Worm (Caenorhabditis elegans) whole organism, young adult: ENCODE measurements around the gene his-40.

ENCODE experiments used
- B0035.1 ChIP-seq: sonication (generic microtip); optimal IDR thresholded peaks from 2 replicates; lab custom pipeline; 2016; ENCODE audit warnings: missing genetic modification characterization, mild to moderate bottlenecking, missing compliant biosample characterization, missing genotype, missing genetic modification reagents
- C06A6.2 ChIP-seq: fragments of 200-800 bp; sonication (Bioruptor generic); conservative IDR thresholded peaks from 2 replicates; pipeline ENCODE4 v1.3.6; 2022; ENCODE audit warnings: missing genetic modification characterization, missing compliant biosample characterization
- D2030.7 ChIP-seq: fragments of 200-800 bp; sonication (Bioruptor generic); IDR thresholded peaks from 2 replicates; pipeline ENCODE4 v1.3.6; 2022; ENCODE audit warnings: missing genetic modification reagents, missing genetic modification characterization, missing compliant biosample characterization
- F22D6.2 ChIP-seq: sonication (generic microtip); optimal IDR thresholded peaks from 2 replicates; lab custom pipeline; 2016; ENCODE audit warnings: mild to moderate bottlenecking, missing genetic modification characterization, missing compliant biosample characterization
- F55B11.4 ChIP-seq: sonication (generic microtip); optimal IDR thresholded peaks from 2 replicates; lab custom pipeline; 2016; ENCODE audit warnings: missing compliant biosample characterization, missing genetic modification characterization, borderline replicate concordance; ENCODE audit not compliant: insufficient read depth
- F57A8.1 ChIP-seq: fragments of 200-800 bp; sonication (Bioruptor generic); optimal IDR thresholded peaks from 2 replicates; lab custom pipeline; 2018; ENCODE audit warnings: mild to moderate bottlenecking, missing genetic modification characterization, moderate library complexity, missing compliant biosample characterization
- F57C9.4 ChIP-seq: sonication (generic microtip); optimal IDR thresholded peaks from 2 replicates; lab custom pipeline; 2017; ENCODE audit warnings: mild to moderate bottlenecking, missing genetic modification characterization, missing compliant biosample characterization
- K12H6.12 ChIP-seq: fragments of 200-800 bp; sonication (Bioruptor generic); optimal IDR thresholded peaks from 2 replicates; lab custom pipeline; 2018; ENCODE audit warnings: mild to moderate bottlenecking, missing genetic modification characterization, missing compliant biosample characterization
- T07F8.4 ChIP-seq: sonication (generic microtip); optimal IDR thresholded peaks from 2 replicates; lab custom pipeline; 2016; ENCODE audit warnings: mild to moderate bottlenecking, missing genetic modification characterization, moderate library complexity, missing compliant biosample characterization
- Y67H2A.10 ChIP-seq: fragments of 200-800 bp; sonication (Bioruptor generic); conservative IDR thresholded peaks from 2 replicates; pipeline ENCODE4 v1.3.6; 2022; ENCODE audit warnings: missing genetic modification reagents, missing genetic modification characterization, missing compliant biosample characterization
- akir-1 ChIP-seq: fragments of 200-800 bp; sonication (Bioruptor generic); optimal IDR thresholded peaks from 2 replicates; lab custom pipeline; 2018; ENCODE audit warnings: mild to moderate bottlenecking, missing genetic modification characterization, moderate library complexity, missing compliant biosample characterization
- ama-1 ChIP-seq, 3 experiments: fragments of 150-350 bp in 1 of 3; sonication (generic microtip) in 2 of 3; optimal IDR thresholded peaks; 2 replicates each; lab custom pipeline; 2014 to 2018; ENCODE audit warnings: missing biosample characterization in 2 of 3, missing genetic modification characterization in 2 of 3, missing genetic modification reagents in 2 of 3
- aptf-3 ChIP-seq: fragments of 200-800 bp; sonication (Bioruptor generic); IDR thresholded peaks from 2 replicates; pipeline ENCODE4 v1.3.6; 2022; ENCODE audit warnings: missing genetic modification characterization, missing compliant biosample characterization
- athp-1 ChIP-seq: sonication (generic microtip); optimal IDR thresholded peaks from 2 replicates; lab custom pipeline; 2017; ENCODE audit warnings: mild to moderate bottlenecking, missing genetic modification characterization, missing compliant biosample characterization
- attf-3 ChIP-seq: fragments of 200-800 bp; sonication (Bioruptor generic); conservative IDR thresholded peaks from 2 replicates; pipeline ENCODE4 v1.3.6; 2022; ENCODE audit warnings: missing genetic modification reagents, missing genetic modification characterization, missing compliant biosample characterization
- bed-1 ChIP-seq: fragments of 200-800 bp; sonication (Bioruptor generic); IDR thresholded peaks from 2 replicates; pipeline ENCODE4 v1.3.6; 2022; ENCODE audit warnings: missing genetic modification reagents, missing genetic modification characterization, missing compliant biosample characterization
- ccch-3 ChIP-seq: fragments of 200-800 bp; sonication (Bioruptor generic); optimal IDR thresholded peaks from 2 replicates; lab custom pipeline; 2018; ENCODE audit warnings: mild to moderate bottlenecking, missing genetic modification characterization, missing compliant biosample characterization
- cebp-2 ChIP-seq: fragments of 200-800 bp; sonication (Bioruptor generic); IDR thresholded peaks from 2 replicates; pipeline ENCODE4 v1.3.6; 2022; ENCODE audit warnings: missing genetic modification characterization, missing compliant biosample characterization
- ceh-27 ChIP-seq: fragments of 200-800 bp; sonication (Bioruptor generic); optimal IDR thresholded peaks from 2 replicates; lab custom pipeline; 2018; ENCODE audit warnings: mild to moderate bottlenecking, missing genetic modification characterization, moderate library complexity, missing compliant biosample characterization
- ceh-79 ChIP-seq: sonication (generic microtip); optimal IDR thresholded peaks from 2 replicates; lab custom pipeline; 2017; ENCODE audit warnings: mild to moderate bottlenecking, missing genetic modification characterization, missing compliant biosample characterization
- die-1 ChIP-seq: sonication (generic microtip); optimal IDR thresholded peaks from 2 replicates; lab custom pipeline; 2016; ENCODE audit warnings: missing genotype, mild to moderate bottlenecking, missing genetic modification characterization, missing compliant biosample characterization
- dpff-1 ChIP-seq: sonication (generic microtip); optimal IDR thresholded peaks from 2 replicates; lab custom pipeline; 2017; ENCODE audit warnings: mild to moderate bottlenecking, missing genetic modification characterization, missing compliant biosample characterization
- efl-1 ChIP-seq: fragments of 150-350 bp; optimal IDR thresholded peaks from 2 replicates; lab custom pipeline; 2014; ENCODE audit warnings: missing biosample characterization, missing genetic modification reagents, missing genetic modification characterization
- egl-44 ChIP-seq: fragments of 200-800 bp; sonication (Bioruptor generic); IDR thresholded peaks from 2 replicates; pipeline ENCODE4 v1.3.6; 2022; ENCODE audit warnings: missing genetic modification reagents, missing genetic modification characterization, missing compliant biosample characterization
- ets-4 ChIP-seq: fragments of 200-800 bp; sonication (Bioruptor generic); optimal IDR thresholded peaks from 2 replicates; lab custom pipeline; 2018; ENCODE audit warnings: mild to moderate bottlenecking, missing genetic modification characterization, missing compliant biosample characterization
- gei-17 ChIP-seq: fragments of 200-800 bp; sonication (Bioruptor generic); optimal IDR thresholded peaks from 2 replicates; lab custom pipeline; 2018; ENCODE audit warnings: mild to moderate bottlenecking, missing genetic modification characterization, missing compliant biosample characterization
- him-1 ChIP-seq: sonication (generic microtip); optimal IDR thresholded peaks from 2 replicates; lab custom pipeline; 2016; ENCODE audit warnings: missing genotype, missing genetic modification reagents, missing genetic modification characterization, missing compliant biosample characterization
- hmg-1.2 ChIP-seq: fragments of 200-800 bp; sonication (Bioruptor generic); IDR thresholded peaks from 2 replicates; pipeline ENCODE4 v1.3.6; 2022; ENCODE audit warnings: missing genetic modification reagents, missing genetic modification characterization, missing compliant biosample characterization
- hmg-20 ChIP-seq: fragments of 200-800 bp; sonication (Bioruptor generic); IDR thresholded peaks from 2 replicates; pipeline ENCODE4 v1.3.6; 2022; ENCODE audit warnings: missing genetic modification reagents, missing genetic modification characterization, missing compliant biosample characterization
- hrde-1 ChIP-seq: sonication (generic microtip); optimal IDR thresholded peaks from 2 replicates; lab custom pipeline; 2016; ENCODE audit warnings: missing genetic modification characterization, mild to moderate bottlenecking, missing compliant biosample characterization, moderate library complexity, missing genotype, missing genetic modification reagents, borderline replicate concordance
- hsf-1 ChIP-seq: fragments of 200-800 bp; sonication (Bioruptor generic); IDR thresholded peaks from 2 replicates; pipeline ENCODE4 v1.3.6; 2022; ENCODE audit warnings: missing genetic modification reagents, missing genetic modification characterization, missing compliant biosample characterization
- lin-26 ChIP-seq: fragments of 200-800 bp; sonication (Bioruptor generic); IDR thresholded peaks from 2 replicates; pipeline ENCODE4 v1.3.6; 2022; ENCODE audit warnings: missing genetic modification reagents, missing genetic modification characterization, missing compliant biosample characterization
- lsl-1 ChIP-seq: fragments of 200-800 bp; sonication (Bioruptor generic); optimal IDR thresholded peaks from 2 replicates; lab custom pipeline; 2018; ENCODE audit warnings: mild to moderate bottlenecking, missing genetic modification characterization, moderate library complexity, missing compliant biosample characterization
- lsy-27 ChIP-seq: sonication (generic microtip); optimal IDR thresholded peaks from 2 replicates; lab custom pipeline; 2017; ENCODE audit warnings: missing genetic modification characterization, mild to moderate bottlenecking, missing compliant biosample characterization, antibody characterized with exemption, missing genotype, borderline replicate concordance; ENCODE audit not compliant: insufficient read depth
- madf-6 ChIP-seq: fragments of 200-800 bp; sonication (Bioruptor generic); IDR thresholded peaks from 2 replicates; pipeline ENCODE4 v1.3.6; 2022; ENCODE audit warnings: missing genetic modification reagents, missing genetic modification characterization, missing compliant biosample characterization
- mel-28 ChIP-seq: sonication (generic microtip); optimal IDR thresholded peaks from 2 replicates; lab custom pipeline; 2016; ENCODE audit warnings: borderline replicate concordance, mild to moderate bottlenecking, missing genetic modification characterization, missing compliant biosample characterization
- nfya-1 ChIP-seq: sonication (generic microtip); optimal IDR thresholded peaks from 2 replicates; lab custom pipeline; 2017; ENCODE audit warnings: antibody characterized with exemption, missing compliant biosample characterization, missing genetic modification characterization, borderline replicate concordance; ENCODE audit not compliant: insufficient read depth
- nfyb-1 ChIP-seq: fragments of 200-800 bp; sonication (Bioruptor generic); IDR thresholded peaks from 2 replicates; pipeline ENCODE4 v1.3.6; 2022; ENCODE audit warnings: missing genetic modification reagents, missing genetic modification characterization, missing compliant biosample characterization
- nhr-80 ChIP-seq: sonication (generic microtip); optimal IDR thresholded peaks from 2 replicates; lab custom pipeline; 2016; ENCODE audit warnings: missing genetic modification characterization, missing compliant biosample characterization
- pha-4 ChIP-seq: fragments of 150-350 bp; sonication (generic microtip); optimal IDR thresholded peaks from 2 replicates; lab custom pipeline; 2014; ENCODE audit warnings: missing biosample characterization, missing genetic modification reagents, missing genetic modification characterization
- rcor-1 ChIP-seq: fragments of 200-800 bp; sonication (Bioruptor generic); IDR thresholded peaks from 2 replicates; pipeline ENCODE4 v1.3.6; 2022; ENCODE audit warnings: missing genetic modification reagents, missing genetic modification characterization, missing compliant biosample characterization
- rpc-1 ChIP-seq, 2 experiments: fragments of 150-350 bp in 1 of 2; sonication (generic microtip) in 1 of 2; optimal IDR thresholded peaks; 2 replicates each; lab custom pipeline; 2014 to 2018; ENCODE audit warnings: missing biosample characterization in 1 of 2, missing genetic modification characterization in 1 of 2, missing genetic modification reagents in 1 of 2, missing genotype in 1 of 2
- sptf-2 ChIP-seq: fragments of 200-800 bp; sonication (Bioruptor generic); optimal IDR thresholded peaks from 2 replicates; lab custom pipeline; 2018; ENCODE audit warnings: mild to moderate bottlenecking, missing genetic modification characterization, missing compliant biosample characterization
- tlf-1 ChIP-seq: fragments of 200-800 bp; sonication (Bioruptor generic); optimal IDR thresholded peaks from 2 replicates; lab custom pipeline; 2018; ENCODE audit warnings: mild to moderate bottlenecking, missing genetic modification characterization, missing compliant biosample characterization
- ztf-18 ChIP-seq: sonication (generic microtip); optimal IDR thresholded peaks from 2 replicates; lab custom pipeline; 2016; ENCODE audit warnings: missing genotype, mild to moderate bottlenecking, missing genetic modification characterization, missing compliant biosample characterization
- ztf-26 ChIP-seq: sonication (generic microtip); optimal IDR thresholded peaks from 2 replicates; lab custom pipeline; 2017; ENCODE audit warnings: missing genetic modification characterization, missing compliant biosample characterization
- ztf-28 ChIP-seq: fragments of 200-800 bp; sonication (Bioruptor generic); IDR thresholded peaks from 2 replicates; pipeline ENCODE4 v1.3.6; 2022; ENCODE audit warnings: missing genetic modification reagents, missing genetic modification characterization, missing compliant biosample characterization
- ztf-6 ChIP-seq: fragments of 200-800 bp; sonication (Bioruptor generic); IDR thresholded peaks from 2 replicates; pipeline ENCODE4 v1.3.6; 2022; ENCODE audit warnings: missing genetic modification reagents, missing genetic modification characterization, missing compliant biosample characterization

The his-40 gene

DNA sequence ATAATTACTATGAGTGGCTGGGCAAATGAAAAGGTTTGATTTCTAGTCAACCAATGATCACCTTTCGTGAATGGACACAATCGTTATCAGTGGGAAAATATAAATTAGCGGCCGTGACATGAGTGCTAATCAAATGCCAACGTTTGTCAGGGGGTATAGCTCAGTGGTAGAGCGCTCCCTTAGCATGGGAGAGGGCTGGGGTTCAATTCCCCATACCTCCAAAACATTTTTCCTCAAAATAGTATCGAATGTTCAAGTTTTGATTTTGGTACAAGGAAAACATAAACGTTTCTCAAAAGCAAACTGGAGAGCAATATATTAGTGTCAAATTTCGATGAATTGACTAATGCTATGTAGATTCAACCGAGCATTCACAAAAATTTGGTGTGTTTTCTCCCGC is 13.7 kb downstream of the his-40 start (continued):
- TF ChIP-seq nfyb-1 (peak; percentile 75), C06A6.2 (GFP tag; lab: Robert Waterston, UW) (no peak), rpc-1 (optimal IDR thresholded peaks at IDR 0.05; lab: Kevin White, UChicago) (peak; percentile 87), rpc-1 (tag; optimal IDR thresholded peaks at IDR 0.05; lab: Kevin White, UChicago) (peak; percentile 88), akir-1 (no peak), nhr-80 (tag; lab: Kevin White, UChicago) (peak; percentile 45), die-1 (peak; percentile 82), ama-1 (optimal IDR thresholded peaks at IDR 0.05; lab: Kevin White, UChicago) (no peak), ama-1 (GFP tag; optimal IDR thresholded peaks at IDR 0.05; lab: Kevin White, UChicago) (peak in 1 of 2 experiments; percentile 25), D2030.7 (GFP tag; lab: Robert Waterston, UW) (no peak; the same call in 1 of the 2 replicates), hsf-1 (GFP tag; lab: Robert Waterston, UW) (no peak), ztf-6 (GFP tag; lab: Robert Waterston, UW) (no peak), dpff-1 (tag; lab: Kevin White, UChicago) (no peak), rcor-1 (GFP tag; lab: Robert Waterston, UW) (peak; percentile 60), egl-44 (GFP tag; lab: Robert Waterston, UW) (peak; percentile 75), him-1 (tag; lab: Kevin White, UChicago) (peak; percentile 80), F55B11.4 (tag; lab: Kevin White, UChicago) (no peak), F22D6.2 (tag; lab: Kevin White, UChicago) (no peak), ceh-27 (peak; percentile 11), ztf-26 (tag; lab: Kevin White, UChicago) (peak; percentile 50), sptf-2 (peak; percentile 36), lin-26 (peak; percentile 88), lsy-27 (tag; lab: Kevin White, UChicago) (peak; percentile 36), cebp-2 (GFP tag; lab: Robert Waterston, UW) (no peak), pha-4 (tag; lab: Kevin White, UChicago) (no peak), ztf-18 (tag; lab: Kevin White, UChicago) (peak; percentile 61), gei-17 (GFP tag; lab: Kevin White, UChicago) (no peak), Y67H2A.10 (no peak), ccch-3 (no peak), F57C9.4 (tag; lab: Kevin White, UChicago) (no peak), K12H6.12 (tag; lab: Kevin White, UChicago) (peak; percentile 0), bed-1 (GFP tag; lab: Robert Waterston, UW) (0 out of 2 replicates have a peak, but pooled peaks have one; percentile 69), hrde-1 (tag; lab: Kevin White, UChicago) (peak; percentile 44), madf-6 (GFP tag; lab: Robert Waterston, UW) (peak; percentile 39; the same call in 1 of the 2 replicates), B0035.1 (tag; lab: Kevin White, UChicago) (peak; percentile 29), nfya-1 (no peak), hmg-20 (GFP tag; lab: Robert Waterston, UW) (0 out of 2 replicates have a peak, but pooled peaks have one; percentile 40), T07F8.4 (peak; percentile 4), efl-1 (GFP tag; lab: Kevin White, UChicago) (no peak), aptf-3 (no peak), ets-4 (GFP tag; lab: Kevin White, UChicago) (peak; percentile 18), lsl-1 (GFP tag; lab: Kevin White, UChicago) (no peak), hmg-1.2 (GFP tag; lab: Robert Waterston, UW) (peak; percentile 71), attf-3 (GFP tag; lab: Robert Waterston, UW) (no peak), athp-1 (tag; lab: Kevin White, UChicago) (peak; percentile 60), mel-28 (tag; lab: Kevin White, UChicago) (no peak), ztf-28 (GFP tag; lab: Robert Waterston, UW) (no peak), tlf-1 (peak; percentile 23), ceh-79 (no peak), F57A8.1 (GFP tag; lab: Kevin White, UChicago) (peak; percentile 8)
